Worm (Caenorhabditis elegans) whole organism, L3 larva: ENCODE data around the gene F35D11.4.

Experiments
- egl-27 ChIP-seq: sonication (generic microtip); optimal IDR thresholded peaks from 4 replicates; lab custom pipeline; 2017; ENCODE audit warnings: missing biosample characterization, missing genetic modification reagents, missing genetic modification characterization
- elt-3 ChIP-seq, 3 experiments: fragments of 150-350 bp in 1 of 3; sonication (generic microtip) in 2 of 3; optimal IDR thresholded peaks; 2 replicates in 2 of 3; 4 replicates in 1 of 3; lab custom pipeline; 2014 to 2017; ENCODE audit warnings: missing biosample characterization in 3 of 3, missing genetic modification characterization in 3 of 3
- pha-4 ChIP-seq: fragments of 150-350 bp; optimal IDR thresholded peaks from 2 replicates; lab custom pipeline; 2014; ENCODE audit warnings: missing biosample characterization, missing genetic modification reagents, missing genetic modification characterization
- unc-62 ChIP-seq: fragments of 150-350 bp; sonication (generic microtip); optimal IDR thresholded peaks from 4 replicates; lab custom pipeline; 2014; ENCODE audit warnings: missing biosample characterization, missing genetic modification reagents, missing genetic modification characterization

DNA sequence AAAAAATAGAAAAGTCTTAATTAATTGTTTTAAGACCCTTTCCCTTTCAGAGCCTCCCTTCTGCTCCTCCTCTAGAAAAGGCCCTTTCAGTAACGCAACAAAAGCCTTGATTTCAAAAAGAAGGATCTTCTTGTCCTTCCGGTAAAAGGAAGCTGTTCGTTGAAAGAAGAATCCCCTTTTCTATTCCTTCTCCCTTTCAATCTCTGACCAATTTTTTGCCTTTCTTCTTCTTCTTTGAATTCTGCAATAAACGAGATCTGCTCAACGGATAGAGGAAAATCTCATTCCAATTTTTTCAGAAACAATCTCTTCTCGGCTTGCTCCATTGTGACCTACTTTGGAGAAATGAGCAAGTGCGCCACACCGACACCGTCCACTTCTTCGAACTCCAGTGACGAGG, 4.8 kb downstream of the F35D11.4 start, which contains the start of gene F35D11.3:
- TF ChIP-seq unc-62 (GFP tag; lab: Kevin White, UChicago) (no peak), egl-27 (tag; lab: Kevin White, UChicago) (no peak), elt-3 (tag; optimal IDR thresholded peaks at IDR 0.05; lab: Kevin White, UChicago) (no peak), pha-4 (no peak)
